Fruit fly (Drosophila melanogaster) ovary, adult (tissue): Measurements from ENCODE around the gene fd96Cb.
"Not testable (repeated sequence)": the region's sequence is repeated elsewhere in the genome, so short reads cannot be mapped to it uniquely, and the experiment has no call there.

ENCODE experiments used
- CG17801 ChIP-seq: fragments of 200-800 bp; optimal IDR thresholded peaks from 2 replicates; lab custom pipeline; 2019; ENCODE audit warnings: missing biosample characterization, mild to moderate bottlenecking, missing genetic modification characterization, moderate library complexity; ENCODE audit not compliant: partially characterized antibody

The fd96Cb gene

DNA sequence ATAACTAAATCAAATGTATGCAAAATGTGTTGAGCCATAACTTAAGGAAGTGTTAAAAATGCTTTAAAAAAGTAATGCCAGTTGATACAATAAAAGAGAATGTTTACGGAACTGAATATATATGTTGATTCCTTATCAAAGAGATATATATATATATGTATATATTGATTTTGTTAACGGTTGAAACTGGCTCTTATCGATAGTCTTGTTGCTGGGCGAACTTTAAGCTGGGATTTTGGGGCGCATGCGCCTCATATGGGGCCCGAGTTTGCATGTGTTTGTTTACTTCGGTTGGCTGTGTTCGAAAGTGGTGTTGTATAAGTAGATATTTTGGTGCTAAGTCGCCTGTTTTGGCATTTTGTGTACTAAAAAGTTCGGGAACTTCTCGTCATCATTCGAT is 36.2 kb downstream of the fd96Cb start, which contains the start of gene Bili:
Gene Bili, plus strand, starts transcription at position 265 of the 400 bp plus-strand sequence.
- not testable (repeated sequence) for TF ChIP-seq CG17801 (GFP tag; lab: Kevin White, UChicago)

- TF ChIP-seq CG17801 (GFP tag; lab: Kevin White, UChicago) = no peak
Observed at dm6 chr3R:25137565-25138367, 43.0 kb downstream of the fd96Cb start, which contains the start of gene danr. Gene danr, plus strand, starts transcription at chr3R:25138072.
